Worm (Caenorhabditis elegans) whole organism, L1 larva: Measurements from ENCODE around the gene let-70.

Experiments used
- F16B12.6 ChIP-seq: fragments of 150-350 bp; optimal IDR thresholded peaks from 2 replicates; lab custom pipeline; 2014; ENCODE audit warnings: missing biosample characterization, missing genetic modification characterization
- Y116A8C.19 ChIP-seq: sonication (generic microtip); optimal IDR thresholded peaks from 2 replicates; lab custom pipeline; 2016; ENCODE audit warnings: missing compliant biosample characterization, missing genetic modification characterization, borderline replicate concordance
- blmp-1 ChIP-seq: fragments of 150-350 bp; optimal IDR thresholded peaks from 2 replicates; lab custom pipeline; 2014; ENCODE audit warnings: missing biosample characterization, missing genetic modification characterization
- ceh-8 ChIP-seq: fragments of 200-800 bp; sonication (Bioruptor generic); optimal IDR thresholded peaks from 2 replicates; lab custom pipeline; 2018; ENCODE audit warnings: mild to moderate bottlenecking, missing genetic modification characterization, moderate library complexity, missing compliant biosample characterization
- ceh-82 ChIP-seq, 3 experiments: fragments of 150-350 bp in 1 of 3; sonication (generic microtip) in 2 of 3; optimal IDR thresholded peaks; 2 replicates each; lab custom pipeline; 2014 to 2017; ENCODE audit warnings: missing biosample characterization in 3 of 3, missing genetic modification characterization in 3 of 3
- ceh-88 ChIP-seq: fragments of 200-800 bp; sonication (Bioruptor generic); IDR thresholded peaks from 2 replicates; pipeline ENCODE4 v1.3.6; 2022; ENCODE audit warnings: missing genetic modification characterization, missing compliant biosample characterization
- efl-1 ChIP-seq, 4 experiments: fragments of 150-350 bp; optimal IDR thresholded peaks in 3 of 4; peaks in 1 of 4; 1 replicate in 1 of 4; 2 replicates in 3 of 4; lab custom pipeline; 2014; ENCODE audit warnings: missing biosample characterization in 2 of 4, missing genetic modification characterization in 2 of 4, missing genetic modification reagents in 2 of 4
- efl-3 ChIP-seq: fragments of 200-800 bp; sonication (Bioruptor generic); optimal IDR thresholded peaks from 2 replicates; lab custom pipeline; 2018; ENCODE audit warnings: mild to moderate bottlenecking, missing genetic modification characterization, missing compliant biosample characterization
- elt-2 ChIP-seq: sonication (generic microtip); optimal IDR thresholded peaks from 2 replicates; lab custom pipeline; 2016; ENCODE audit warnings: missing genetic modification characterization, mild to moderate bottlenecking, inconsistent platforms, missing compliant biosample characterization, missing genetic modification reagents
- elt-3 ChIP-seq, 6 experiments: fragments of 150-350 bp in 1 of 6; sonication (generic microtip); optimal IDR thresholded peaks; 2 replicates each; lab custom pipeline; 2017 to 2018; ENCODE audit warnings: missing biosample characterization in 6 of 6, missing genetic modification characterization in 6 of 6, inconsistent platforms in 1 of 6
- fkh-10 ChIP-seq: sonication (generic microtip); optimal IDR thresholded peaks from 2 replicates; lab custom pipeline; 2017; ENCODE audit warnings: missing biosample characterization, missing genetic modification reagents, missing genetic modification characterization
- lin-14 ChIP-seq: fragments of 200-800 bp; sonication (Bioruptor generic); optimal IDR thresholded peaks from 2 replicates; lab custom pipeline; 2018; ENCODE audit warnings: mild to moderate bottlenecking, missing genetic modification characterization, moderate library complexity, missing compliant biosample characterization
- lin-35 ChIP-seq, 2 experiments: fragments of 150-350 bp; optimal IDR thresholded peaks; 2 replicates each; lab custom pipeline; 2014; ENCODE audit warnings: missing biosample characterization in 2 of 2, missing genetic modification characterization in 2 of 2, missing genetic modification reagents in 2 of 2
- mep-1 ChIP-seq: fragments of 150-350 bp; optimal IDR thresholded peaks from 2 replicates; lab custom pipeline; 2014; ENCODE audit warnings: missing biosample characterization, missing genetic modification characterization
- nhr-47 ChIP-seq: sonication (generic microtip); optimal IDR thresholded peaks from 2 replicates; lab custom pipeline; 2016; ENCODE audit warnings: mild to moderate bottlenecking, missing genetic modification characterization, moderate library complexity, missing compliant biosample characterization
- nhr-85 ChIP-seq: sonication (generic microtip); peaks from one replicate; lab custom pipeline; 2016; ENCODE audit warnings: missing genetic modification characterization, inconsistent platforms, missing compliant biosample characterization
- rnt-1 ChIP-seq: sonication (generic microtip); optimal IDR thresholded peaks from 2 replicates; lab custom pipeline; 2016; ENCODE audit warnings: mild to moderate bottlenecking, missing genetic modification characterization, moderate library complexity, missing compliant biosample characterization
- snpc-4 ChIP-seq: fragments of 150-350 bp; optimal IDR thresholded peaks from 2 replicates; lab custom pipeline; 2014; ENCODE audit warnings: missing biosample characterization, missing genetic modification characterization
- sptf-1 ChIP-seq: fragments of 150-350 bp; optimal IDR thresholded peaks from 2 replicates; lab custom pipeline; 2014; ENCODE audit warnings: missing biosample characterization, missing genetic modification characterization
- tbx-2 ChIP-seq: sonication (generic microtip); optimal IDR thresholded peaks from 2 replicates; lab custom pipeline; 2016; ENCODE audit warnings: missing genetic modification characterization, missing compliant biosample characterization
- unc-130 ChIP-seq: fragments of 150-350 bp; optimal IDR thresholded peaks from 2 replicates; lab custom pipeline; 2017; ENCODE audit warnings: missing biosample characterization, missing genetic modification characterization, inconsistent platforms
- unc-98 ChIP-seq: fragments of 200-800 bp; sonication (Bioruptor generic); IDR thresholded peaks from 2 replicates; pipeline ENCODE4 v1.3.6; 2022; ENCODE audit warnings: missing genetic modification characterization, missing compliant biosample characterization
- vab-15 ChIP-seq: sonication (generic microtip); optimal IDR thresholded peaks from 2 replicates; lab custom pipeline; 2017; ENCODE audit warnings: missing genotype, mild to moderate bottlenecking, missing genetic modification characterization, missing compliant biosample characterization
- zag-1 ChIP-seq: fragments of 150-350 bp; optimal IDR thresholded peaks from 2 replicates; lab custom pipeline; 2014; ENCODE audit warnings: missing biosample characterization, missing genetic modification characterization

The let-70 gene

DNA sequence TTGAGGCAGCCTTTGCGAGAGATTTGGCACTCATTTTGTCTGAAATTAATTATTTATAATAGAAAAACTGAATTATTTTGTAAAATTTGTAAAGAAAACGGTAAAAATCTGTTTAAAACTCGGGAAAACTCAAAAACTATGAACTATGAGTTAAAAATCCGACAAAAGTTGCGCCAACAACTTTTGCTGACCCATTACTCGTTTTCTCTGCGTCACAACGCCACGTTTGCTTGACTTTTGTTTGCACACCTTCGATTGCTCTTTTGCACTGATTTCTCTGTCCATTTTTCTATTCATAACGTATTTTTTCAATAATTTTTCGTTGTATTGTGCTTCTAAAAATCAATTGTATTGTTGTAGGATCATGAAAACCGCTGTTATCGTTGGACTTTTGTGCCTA is 45.8 kb downstream of the let-70 start, which contains the start of gene fkb-1 (continued):
- TF ChIP-seq ceh-8 (GFP tag; lab: Kevin White, UChicago) (peak; percentile 6), fkh-10 (no peak), lin-14 (GFP tag; lab: Kevin White, UChicago) (peak; percentile 82), mep-1 (tag; lab: Kevin White, UChicago) (peak; percentile 83), tbx-2 (tag; lab: Kevin White, UChicago) (peak; percentile 76), rnt-1 (tag; lab: Kevin White, UChicago) (peak; percentile 74), F16B12.6 (tag; lab: Kevin White, UChicago) (peak; percentile 47), Y116A8C.19 (tag; lab: Kevin White, UChicago) (no peak), sptf-1 (tag; lab: Kevin White, UChicago) (no peak), ceh-88 (GFP tag; lab: Robert Waterston, UW) (peak; percentile 25; the same call in 1 of the 2 replicates), unc-98 (no peak), vab-15 (tag; lab: Kevin White, UChicago) (no peak), elt-3 (tag; optimal IDR thresholded peaks at IDR 0.05; lab: Kevin White, UChicago) (peak in 1 of 6 experiments; percentile 45), nhr-85 (tag; lab: Kevin White, UChicago) (peak; percentile 84), nhr-47 (tag; lab: Kevin White, UChicago) (peak; percentile 80), blmp-1 (tag; lab: Kevin White, UChicago) (peak; percentile 29), zag-1 (tag; lab: Kevin White, UChicago) (no peak), efl-3 (GFP tag; lab: Kevin White, UChicago) (no peak), lin-35 (GFP tag; optimal IDR thresholded peaks at IDR 0.05; lab: Kevin White, UChicago) (peak; percentile 79)
- TF ChIP-seq, all 84 proteins: peak for 43

DNA sequence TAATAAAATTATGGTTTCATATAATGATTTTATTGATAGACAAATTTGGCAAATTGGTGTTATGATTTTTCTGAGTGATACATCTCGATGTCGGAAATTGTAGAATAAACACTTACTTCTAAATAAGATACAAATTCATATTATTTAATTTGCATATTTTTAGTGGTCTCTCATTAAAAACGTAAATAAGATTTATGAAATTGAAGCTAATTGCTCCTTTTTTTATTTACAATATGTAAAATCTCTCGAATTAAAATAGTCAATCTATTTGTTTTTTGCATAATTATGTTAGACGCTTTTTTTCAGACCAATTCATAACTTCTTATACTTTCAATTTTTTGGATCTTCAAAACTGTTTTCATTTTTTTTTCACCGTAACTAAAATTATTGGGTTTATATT is 49.8 kb downstream of the let-70 start, which contains the start of gene hrg-6:
hrg-6 (plus strand) TSS at position 301 of the 400 bp plus-strand sequence.
- TF ChIP-seq snpc-4 (tag; lab: Kevin White, UChicago) (no peak), efl-1 (optimal IDR thresholded peaks at IDR 0.05; lab: Kevin White, UChicago) (no peak), efl-1 (GFP tag; optimal IDR thresholded peaks at IDR 0.05 in 1 of 2; lab: Kevin White, UChicago) (peak in 1 of 2 experiments; percentile 78), ceh-82 (tag; optimal IDR thresholded peaks at IDR 0.05; lab: Kevin White, UChicago) (no peak)

DNA sequence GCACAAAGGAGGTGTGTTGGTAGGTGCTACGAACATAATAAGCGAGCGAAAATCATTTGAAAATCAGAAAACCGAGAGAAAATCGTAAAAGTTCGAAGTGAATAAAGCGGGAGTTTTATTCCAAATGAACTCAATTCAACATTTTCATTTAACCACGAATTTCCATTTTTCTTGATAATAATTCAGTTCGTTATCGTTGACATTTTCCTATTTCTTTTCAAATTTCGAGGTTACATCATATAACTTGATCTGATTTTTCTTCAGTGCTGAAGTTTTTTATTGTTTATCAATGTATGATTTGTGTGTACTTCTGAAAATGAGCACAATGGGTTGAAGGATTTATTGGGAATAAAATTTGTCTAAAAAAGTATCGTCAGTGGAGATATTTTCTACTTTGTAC is 50.4 kb downstream of the let-70 start:
- TF ChIP-seq elt-2 (tag; lab: Kevin White, UChicago) = peak; percentile 71
- TF ChIP-seq unc-130 (tag; lab: Kevin White, UChicago) = no peak
